Fruit fly (Drosophila melanogaster) whole organism, embryonic: Measurements from ENCODE around the gene CG6136.

Experiments used
- Bgb ChIP-seq: fragments of 200-800 bp; sonication (Bioruptor generic); IDR thresholded peaks from 2 replicates; pipeline ENCODE4 v1.3.6; 2022; ENCODE audit warnings: missing biosample characterization, missing genetic modification characterization; ENCODE audit not compliant: partially characterized antibody
- CG10321 ChIP-seq: fragments of 200-800 bp; sonication (Bioruptor generic); IDR thresholded peaks from 2 replicates; pipeline ENCODE4 v1.3.6; 2022; ENCODE audit warnings: missing biosample characterization, missing genetic modification characterization
- CG10565 ChIP-seq: fragments of 200-800 bp; sonication (Bioruptor generic); optimal IDR thresholded peaks from 3 replicates; lab custom pipeline; 2016; ENCODE audit warnings: missing biosample characterization, mild to moderate bottlenecking, missing genetic modification characterization
- CG13894 ChIP-seq: fragments of 200-800 bp; sonication (Bioruptor generic); optimal IDR thresholded peaks from 3 replicates; lab custom pipeline; 2018; ENCODE audit warnings: missing biosample characterization, mild to moderate bottlenecking, missing genetic modification characterization, moderate library complexity
- CG15479 ChIP-seq: fragments of 200-800 bp; sonication (Bioruptor generic); optimal IDR thresholded peaks from 3 replicates; lab custom pipeline; 2019; ENCODE audit warnings: missing biosample characterization, mild to moderate bottlenecking, missing genetic modification characterization, moderate library complexity
- CG1647 ChIP-seq: fragments of 200-800 bp; sonication (Bioruptor generic); optimal IDR thresholded peaks from 3 replicates; lab custom pipeline; 2016; ENCODE audit warnings: missing biosample characterization, missing genetic modification characterization
- CG16779 ChIP-seq: fragments of 200-800 bp; sonication (Bioruptor generic); IDR thresholded peaks from 2 replicates; pipeline ENCODE4 v1.3.6; 2022; ENCODE audit warnings: missing biosample characterization, missing genetic modification characterization
- CG1792 ChIP-seq: fragments of 200-800 bp; sonication (Bioruptor generic); optimal IDR thresholded peaks from 2 replicates; lab custom pipeline; 2016; ENCODE audit warnings: missing biosample characterization, missing genetic modification characterization
- CG2712 ChIP-seq: fragments of 200-800 bp; optimal IDR thresholded peaks from 3 replicates; lab custom pipeline; 2019; ENCODE audit warnings: missing biosample characterization, mild to moderate bottlenecking, missing genetic modification characterization, moderate library complexity
- CG31388 ChIP-seq: fragments of 200-800 bp; sonication (Bioruptor generic); optimal IDR thresholded peaks from 2 replicates; lab custom pipeline; 2016; ENCODE audit warnings: missing biosample characterization, missing genetic modification characterization
- CG4424 ChIP-seq: fragments of 200-800 bp; sonication (Bioruptor generic); optimal IDR thresholded peaks from 3 replicates; lab custom pipeline; 2016; ENCODE audit warnings: missing biosample characterization, missing genetic modification characterization
- CG4707 ChIP-seq: fragments of 200-800 bp; sonication (Bioruptor generic); optimal IDR thresholded peaks from 2 replicates; lab custom pipeline; 2018; ENCODE audit warnings: missing biosample characterization, mild to moderate bottlenecking, missing genetic modification characterization, moderate library complexity
- CG4854 ChIP-seq: fragments of 200-800 bp; sonication (Bioruptor generic); optimal IDR thresholded peaks from 2 replicates; lab custom pipeline; 2016; ENCODE audit warnings: missing biosample characterization, missing genetic modification characterization, inconsistent platforms
- CG7357 ChIP-seq: fragments of 200-800 bp; sonication (Bioruptor generic); IDR thresholded peaks from 3 replicates; pipeline ENCODE4 v1.3.6; 2022; ENCODE audit warnings: missing biosample characterization, missing genetic modification characterization
- CG9817 ChIP-seq: fragments of 200-800 bp; sonication (Bioruptor generic); optimal IDR thresholded peaks from 2 replicates; lab custom pipeline; 2018; ENCODE audit warnings: missing biosample characterization, mild to moderate bottlenecking, missing genetic modification characterization, moderate library complexity
- Chrac-16 ChIP-seq: fragments of 200-800 bp; sonication (Bioruptor generic); optimal IDR thresholded peaks from 3 replicates; lab custom pipeline; 2016; ENCODE audit warnings: missing biosample characterization, missing genetic modification characterization
- Dll ChIP-seq: fragments of 200-800 bp; sonication (Bioruptor generic); IDR thresholded peaks from 4 replicates; pipeline ENCODE4 v1.3.6; 2022; ENCODE audit warnings: missing biosample characterization, missing genetic modification characterization; ENCODE audit not compliant: partially characterized antibody
- Drgx ChIP-seq: fragments of 200-800 bp; sonication (Bioruptor generic); IDR thresholded peaks from 2 replicates; pipeline ENCODE4 v1.3.6; 2022; ENCODE audit warnings: missing biosample characterization, missing genetic modification characterization
- ERR ChIP-seq: fragments of 200-800 bp; sonication (Bioruptor generic); optimal IDR thresholded peaks from 2 replicates; lab custom pipeline; 2016; ENCODE audit warnings: missing biosample characterization, missing genetic modification characterization
- Fer1 ChIP-seq: fragments of 200-800 bp; sonication (Bioruptor generic); optimal IDR thresholded peaks from 2 replicates; lab custom pipeline; 2017; ENCODE audit warnings: missing biosample characterization, mild to moderate bottlenecking, missing genetic modification characterization
- Gug ChIP-seq: fragments of 200-800 bp; sonication (Bioruptor generic); IDR thresholded peaks from 4 replicates; pipeline ENCODE4 v1.3.6; 2022; ENCODE audit warnings: missing biosample characterization, missing genetic modification characterization
- HLH4C ChIP-seq: fragments of 200-800 bp; sonication (Bioruptor generic); IDR thresholded peaks from 3 replicates; pipeline ENCODE4 v1.3.6; 2022; ENCODE audit warnings: missing biosample characterization, missing genetic modification characterization; ENCODE audit not compliant: partially characterized antibody
- HLH54F ChIP-seq: fragments of 200-800 bp; sonication (Bioruptor generic); optimal IDR thresholded peaks from 3 replicates; lab custom pipeline; 2016; ENCODE audit warnings: missing biosample characterization, missing genetic modification characterization
- HLHmδ ChIP-seq: fragments of 200-800 bp; sonication (Bioruptor generic); optimal IDR thresholded peaks from 2 replicates; lab custom pipeline; 2018; ENCODE audit warnings: missing biosample characterization, mild to moderate bottlenecking, missing genetic modification characterization, moderate library complexity
- Hr39 ChIP-seq: fragments of >200 bp; optimal IDR thresholded peaks from 2 replicates; lab custom pipeline; 2017
- MESR4 ChIP-seq: fragments of 200-800 bp; sonication (Bioruptor generic); optimal IDR thresholded peaks from 2 replicates; lab custom pipeline; 2018; ENCODE audit warnings: missing biosample characterization, mild to moderate bottlenecking, missing genetic modification characterization, moderate library complexity
- Mes4 ChIP-seq: fragments of 200-800 bp; sonication (Bioruptor generic); optimal IDR thresholded peaks from 2 replicates; lab custom pipeline; 2016; ENCODE audit warnings: missing biosample characterization, missing genetic modification characterization
- Pdp1 ChIP-seq, 2 experiments: fragments of 200-800 bp; sonication (Bioruptor generic); optimal IDR thresholded peaks; 3 replicates each; lab custom pipeline; 2016; ENCODE audit warnings: missing biosample characterization in 2 of 2, missing genetic modification characterization in 2 of 2, mild to moderate bottlenecking in 1 of 2, moderate library complexity in 1 of 2
- Rfx ChIP-seq: fragments of 200-800 bp; sonication (Bioruptor generic); IDR thresholded peaks from 2 replicates; pipeline ENCODE4 v1.3.6; 2022; ENCODE audit warnings: missing biosample characterization, missing genetic modification characterization
- Side ChIP-seq: fragments of 200-800 bp; sonication (Bioruptor generic); optimal IDR thresholded peaks from 2 replicates; lab custom pipeline; 2016; ENCODE audit warnings: missing biosample characterization, missing genetic modification characterization
- Sox100B ChIP-seq: fragments of 200-800 bp; sonication (Bioruptor generic); optimal IDR thresholded peaks from 3 replicates; lab custom pipeline; 2018; ENCODE audit warnings: missing biosample characterization, mild to moderate bottlenecking, missing genetic modification characterization
- Ssrp ChIP-seq: fragments of 200-800 bp; sonication (Bioruptor generic); optimal IDR thresholded peaks from 2 replicates; lab custom pipeline; 2018; ENCODE audit warnings: missing biosample characterization, mild to moderate bottlenecking, missing genetic modification characterization, moderate library complexity
- Trl ChIP-seq, 3 experiments: fragments of >200 bp in 2 of 3; fragments of 200-800 bp in 1 of 3; sonication (Bioruptor generic) in 1 of 3; optimal IDR thresholded peaks; 2 replicates in 1 of 3; 3 replicates in 2 of 3; lab custom pipeline; 2016 to 2017; ENCODE audit warnings: missing biosample characterization in 1 of 3, missing genetic modification characterization in 1 of 3
- Vsx1 ChIP-seq: fragments of 200-800 bp; sonication (Bioruptor generic); optimal IDR thresholded peaks from 2 replicates; lab custom pipeline; 2017; ENCODE audit warnings: missing biosample characterization, mild to moderate bottlenecking, missing genetic modification characterization, missing genetic modification reagents
- ash1 ChIP-seq: fragments of 200-800 bp; sonication (Bioruptor generic); optimal IDR thresholded peaks from 2 replicates; lab custom pipeline; 2018; ENCODE audit warnings: missing biosample characterization, mild to moderate bottlenecking, missing genetic modification characterization
- btn ChIP-seq: fragments of 200-800 bp; sonication (Bioruptor generic); optimal IDR thresholded peaks from 2 replicates; lab custom pipeline; 2016; ENCODE audit warnings: missing biosample characterization, missing genetic modification characterization
- cato ChIP-seq: fragments of 200-800 bp; sonication (Bioruptor generic); optimal IDR thresholded peaks from 2 replicates; lab custom pipeline; 2016; ENCODE audit warnings: missing biosample characterization, missing genetic modification characterization, borderline replicate concordance
- disco-r ChIP-seq: fragments of 200-800 bp; sonication (Bioruptor generic); optimal IDR thresholded peaks from 2 replicates; lab custom pipeline; 2016; ENCODE audit warnings: missing biosample characterization, missing genetic modification characterization
- esg ChIP-seq: fragments of 200-800 bp; sonication (Bioruptor generic); conservative IDR thresholded peaks from 2 replicates; pipeline ENCODE4 v1.3.6; 2022; ENCODE audit warnings: missing biosample characterization, missing genetic modification characterization
- eyg ChIP-seq: fragments of 200-800 bp; sonication (Bioruptor generic); optimal IDR thresholded peaks from 3 replicates; lab custom pipeline; 2016; ENCODE audit warnings: missing biosample characterization, missing genetic modification characterization
- gro ChIP-seq: fragments of 200-800 bp; sonication (Bioruptor generic); optimal IDR thresholded peaks from 2 replicates; lab custom pipeline; 2016; ENCODE audit warnings: missing biosample characterization, missing genetic modification characterization
- inv ChIP-seq: fragments of 200-800 bp; sonication (Bioruptor generic); IDR thresholded peaks from 2 replicates; pipeline ENCODE4 v1.3.6; 2022; ENCODE audit warnings: missing biosample characterization, missing genetic modification characterization; ENCODE audit not compliant: partially characterized antibody
- klu ChIP-seq: fragments of 200-800 bp; sonication (Bioruptor generic); IDR thresholded peaks from 2 replicates; pipeline ENCODE4 v1.3.6; 2022; ENCODE audit warnings: missing biosample characterization, missing genetic modification characterization
- lmd ChIP-seq: fragments of 200-800 bp; sonication (Bioruptor generic); IDR thresholded peaks from 2 replicates; pipeline ENCODE4 v1.3.6; 2022; ENCODE audit warnings: missing biosample characterization, missing genetic modification characterization
- pho ChIP-seq: fragments of 200-800 bp; sonication (Bioruptor generic); optimal IDR thresholded peaks from 2 replicates; lab custom pipeline; 2016; ENCODE audit warnings: missing biosample characterization, missing genetic modification characterization
- psq ChIP-seq: fragments of 200-800 bp; sonication (Bioruptor generic); optimal IDR thresholded peaks from 2 replicates; lab custom pipeline; 2017; ENCODE audit warnings: missing biosample characterization, missing genetic modification characterization
- pzg ChIP-seq: fragments of 200-800 bp; sonication (Bioruptor generic); optimal IDR thresholded peaks from 3 replicates; lab custom pipeline; 2018; ENCODE audit warnings: missing biosample characterization, mild to moderate bottlenecking, missing genetic modification characterization, moderate library complexity
- seq ChIP-seq: fragments of 200-800 bp; sonication (Bioruptor generic); IDR thresholded peaks from 2 replicates; pipeline ENCODE4 v1.3.6; 2022; ENCODE audit warnings: missing biosample characterization, missing genetic modification characterization
- so ChIP-seq: fragments of 200-800 bp; sonication (Bioruptor generic); IDR thresholded peaks from 3 replicates; pipeline ENCODE4 v1.3.6; 2022; ENCODE audit warnings: missing biosample characterization, missing genetic modification characterization
- tna ChIP-seq: fragments of 200-800 bp; sonication (Bioruptor generic); IDR thresholded peaks from 2 replicates; pipeline ENCODE4 v1.3.6; 2022; ENCODE audit warnings: missing biosample characterization, missing genetic modification characterization; ENCODE audit not compliant: partially characterized antibody
- vvl ChIP-seq: fragments of 200-800 bp; sonication (Bioruptor generic); IDR thresholded peaks from 2 replicates; pipeline ENCODE4 v1.3.6; 2022; ENCODE audit warnings: missing biosample characterization, missing genetic modification characterization

CG6136 gene

DNA sequence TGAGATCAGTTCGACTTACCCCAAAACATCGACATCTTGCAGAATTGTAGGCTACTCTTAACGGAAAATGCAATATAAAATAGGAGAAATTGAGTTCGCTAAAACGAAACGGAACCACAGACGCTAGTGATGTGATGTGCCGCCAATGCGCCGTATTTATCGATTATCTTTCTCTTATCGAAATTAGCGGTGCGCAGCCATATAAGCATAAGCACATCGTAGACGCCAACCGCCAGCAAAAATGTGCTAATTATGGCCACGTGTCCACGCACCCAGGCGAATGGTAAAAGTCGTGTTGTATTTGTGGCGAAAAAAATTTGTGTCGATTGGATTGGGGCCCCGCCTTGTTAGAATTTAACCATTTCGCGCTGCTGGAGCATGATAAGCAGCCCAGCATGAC is 39.0 kb downstream of the CG6136 start, which contains the start of the genes Fkbp39 and Cyfip (continued):
- TF ChIP-seq psq (GFP tag; lab: Kevin White, UChicago): no peak
- no peak for TF ChIP-seq so (GFP tag; lab: Robert Waterston, UW)
- no peak for TF ChIP-seq Drgx (GFP tag; lab: Robert Waterston, UW)
- no peak; the same call in 1 of the 2 replicates for TF ChIP-seq lmd (GFP tag; lab: Robert Waterston, UW)
- TF ChIP-seq Side (GFP tag; lab: Kevin White, UChicago): peak; percentile 67
- peak; percentile 30 for TF ChIP-seq CG4854 (GFP tag; lab: Kevin White, UChicago)
- no peak for TF ChIP-seq Ssrp (tag; lab: Kevin White, UChicago)
- TF ChIP-seq Vsx1: no peak
- peak; percentile 69 for TF ChIP-seq pho (GFP tag; lab: Kevin White, UChicago)
- no peak for TF ChIP-seq CG16779 (GFP tag; lab: Robert Waterston, UW)
- peak; percentile 30 to 90 for TF ChIP-seq Pdp1 (GFP tag; optimal IDR thresholded peaks at IDR 0.05; lab: Kevin White, UChicago)
- TF ChIP-seq CG13894 (tag; lab: Kevin White, UChicago): no peak
- TF ChIP-seq Bgb (GFP tag; lab: Robert Waterston, UW): peak; percentile 90
- peak; percentile 52 for TF ChIP-seq CG2712 (tag; lab: Kevin White, UChicago)
- TF ChIP-seq CG7357 (GFP tag; lab: Robert Waterston, UW): no peak
- peak; percentile 40 for TF ChIP-seq Chrac-16 (GFP tag; lab: Kevin White, UChicago)
- no peak for TF ChIP-seq Sox100B (GFP tag; lab: Kevin White, UChicago)
- peak; percentile 85 for TF ChIP-seq gro (GFP tag; lab: Kevin White, UChicago)
- TF ChIP-seq ash1 (GFP tag; lab: Kevin White, UChicago): no peak
- TF ChIP-seq CG1647 (GFP tag; lab: Kevin White, UChicago): peak; percentile 29
- no peak for TF ChIP-seq seq (GFP tag; lab: Robert Waterston, UW)
- peak; percentile 84 for TF ChIP-seq Rfx (GFP tag; lab: Robert Waterston, UW)
- no peak for TF ChIP-seq eyg (GFP tag; lab: Kevin White, UChicago)
- TF ChIP-seq klu (GFP tag; lab: Robert Waterston, UW): no peak
- peak; percentile 80 for TF ChIP-seq HLH4C (GFP tag; lab: Robert Waterston, UW)
- peak; percentile 59 for TF ChIP-seq inv (GFP tag; lab: Robert Waterston, UW)
- TF ChIP-seq vvl: peak; percentile 66; the same call in 1 of the 2 replicates
- TF ChIP-seq Dll (GFP tag; lab: Robert Waterston, UW): peak; percentile 74
- TF ChIP-seq CG15479 (GFP tag; lab: Kevin White, UChicago): no peak
- TF ChIP-seq Trl (optimal IDR thresholded peaks at IDR 0.05; lab: Kevin White, UChicago): no peak
- TF ChIP-seq Trl (GFP tag; optimal IDR thresholded peaks at IDR 0.05; lab: Kevin White, UChicago): peak; percentile 74
- no peak for TF ChIP-seq CG4424 (GFP tag; lab: Kevin White, UChicago)
- peak; percentile 17 for TF ChIP-seq HLHmδ (GFP tag; lab: Kevin White, UChicago)
- peak; percentile 62 for TF ChIP-seq ERR (GFP tag; lab: Kevin White, UChicago)
- TF ChIP-seq pzg: peak; percentile 100
- 0 out of 2 replicates have a peak, but pooled peaks have one; percentile 34 for TF ChIP-seq tna (GFP tag; lab: Robert Waterston, UW)
- TF ChIP-seq esg (GFP tag; lab: Robert Waterston, UW): no peak
- TF ChIP-seq HLH54F: peak; percentile 64
- TF ChIP-seq Gug (GFP tag; lab: Robert Waterston, UW): peak; percentile 38; the same call in 1 of the 4 replicates
- no peak for TF ChIP-seq CG4707
- TF ChIP-seq CG10321: no peak
- TF ChIP-seq Mes4 (GFP tag; lab: Kevin White, UChicago): peak; percentile 52
- TF ChIP-seq btn: no peak
- peak; percentile 69 for TF ChIP-seq Fer1 (GFP tag; lab: Kevin White, UChicago)
- TF ChIP-seq disco-r (GFP tag; lab: Kevin White, UChicago): no peak
- TF ChIP-seq CG31388 (GFP tag; lab: Kevin White, UChicago): no peak
- peak; percentile 22 for TF ChIP-seq CG1792 (GFP tag; lab: Kevin White, UChicago)
- TF ChIP-seq cato (GFP tag; lab: Kevin White, UChicago): no peak
- TF ChIP-seq CG9817 (tag; lab: Kevin White, UChicago): peak; percentile 20
- TF ChIP-seq Hr39 (lab: Kevin White, UChicago): no peak
- no peak for TF ChIP-seq CG10565 (GFP tag; lab: Kevin White, UChicago)
- peak; percentile 94 for TF ChIP-seq MESR4 (GFP tag; lab: Kevin White, UChicago)
